Worm (Caenorhabditis elegans) whole organism, early embryonic: ENCODE measurements around the gene Y110A2AL.2.

Experiments
- B0310.2 ChIP-seq: sonication (generic microtip); optimal IDR thresholded peaks from 2 replicates; lab custom pipeline; 2016; ENCODE audit warnings: mild to moderate bottlenecking, missing genetic modification characterization, missing compliant biosample characterization
- ama-1 ChIP-seq: fragments of 150-350 bp; optimal IDR thresholded peaks from 2 replicates; lab custom pipeline; 2014
- flt-1 ChIP-seq: fragments of 200-800 bp; sonication (Bioruptor generic); IDR thresholded peaks from 2 replicates; pipeline ENCODE4 v1.3.6; 2022; ENCODE audit warnings: missing genetic modification characterization, missing compliant biosample characterization
- pes-1 ChIP-seq: fragments of 200-800 bp; sonication (Bioruptor generic); IDR thresholded peaks from 2 replicates; pipeline ENCODE4 v1.3.6; 2022; ENCODE audit warnings: missing genetic modification reagents, missing genetic modification characterization, missing compliant biosample characterization
- sea-1 ChIP-seq: fragments of 200-800 bp; sonication (Bioruptor generic); conservative IDR thresholded peaks from 2 replicates; pipeline ENCODE4 v1.3.6; 2022; ENCODE audit warnings: missing genetic modification characterization, missing compliant biosample characterization
- tbx-11 ChIP-seq: fragments of 200-800 bp; sonication (Bioruptor generic); IDR thresholded peaks from 2 replicates; pipeline ENCODE4 v1.3.6; 2022; ENCODE audit warnings: missing genetic modification characterization, missing compliant biosample characterization
- tbx-37 ChIP-seq: fragments of 200-800 bp; sonication (Bioruptor generic); conservative IDR thresholded peaks from 2 replicates; pipeline ENCODE4 v1.3.6; 2022; ENCODE audit warnings: missing genetic modification reagents, missing genetic modification characterization, missing compliant biosample characterization
- tra-4 ChIP-seq: sonication (generic microtip); optimal IDR thresholded peaks from 2 replicates; lab custom pipeline; 2017; ENCODE audit warnings: missing genetic modification characterization, missing compliant biosample characterization

ce11 chrII:2853767-2854166 lies 14.0 kb upstream of the Y110A2AL.2 start:
- no peak for TF ChIP-seq ama-1
- TF ChIP-seq tbx-37 (GFP tag; lab: Robert Waterston, UW), result no peak
- TF ChIP-seq tra-4 (tag; lab: Kevin White, UChicago), result no peak
- TF ChIP-seq flt-1 (GFP tag; lab: Robert Waterston, UW), result no peak
- TF ChIP-seq B0310.2 (tag; lab: Kevin White, UChicago), result no peak
- TF ChIP-seq pes-1 (GFP tag; lab: Robert Waterston, UW), result no peak
- TF ChIP-seq tbx-11, result no peak
- TF ChIP-seq sea-1 (GFP tag; lab: Robert Waterston, UW), result no peak
